Worm (Caenorhabditis elegans) whole organism, L2 larva: ENCODE data around the gene R08A2.9.

Source experiments
- C34F6.9 ChIP-seq: fragments of 150-350 bp; optimal IDR thresholded peaks from 2 replicates; lab custom pipeline; 2014; ENCODE audit warnings: missing biosample characterization, missing genetic modification characterization
- F13H6.1 ChIP-seq: sonication (generic microtip); optimal IDR thresholded peaks from 2 replicates; lab custom pipeline; 2016; ENCODE audit warnings: missing genetic modification characterization, missing compliant biosample characterization
- R02D3.7 ChIP-seq: fragments of 150-350 bp; optimal IDR thresholded peaks from 2 replicates; lab custom pipeline; 2014; ENCODE audit warnings: missing biosample characterization, missing genetic modification characterization
- Y55F3AM.14 ChIP-seq: fragments of 200-800 bp; sonication (Bioruptor generic); optimal IDR thresholded peaks from 2 replicates; lab custom pipeline; 2018; ENCODE audit warnings: mild to moderate bottlenecking, missing genetic modification characterization, missing compliant biosample characterization
- ZK546.5 ChIP-seq: sonication (generic microtip); optimal IDR thresholded peaks from 2 replicates; lab custom pipeline; 2017; ENCODE audit warnings: missing biosample characterization, missing genetic modification characterization
- alr-1 ChIP-seq: fragments of 150-350 bp; optimal IDR thresholded peaks from 2 replicates; lab custom pipeline; 2014; ENCODE audit warnings: missing biosample characterization, missing genetic modification characterization
- aly-2 ChIP-seq: fragments of 150-350 bp; optimal IDR thresholded peaks from 2 replicates; lab custom pipeline; 2014; ENCODE audit warnings: missing biosample characterization, missing genetic modification characterization
- ama-1 ChIP-seq: fragments of 150-350 bp; optimal IDR thresholded peaks from 2 replicates; lab custom pipeline; 2018; ENCODE audit warnings: inconsistent platforms
- blmp-1 ChIP-seq: sonication (generic microtip); optimal IDR thresholded peaks from 2 replicates; lab custom pipeline; 2017; ENCODE audit warnings: missing genetic modification characterization, mild to moderate bottlenecking, missing compliant biosample characterization, antibody characterized with exemption, moderate library complexity; ENCODE audit not compliant: insufficient read depth
- ceh-16 ChIP-seq: fragments of 150-350 bp; optimal IDR thresholded peaks from 2 replicates; lab custom pipeline; 2014; ENCODE audit warnings: missing biosample characterization, missing genetic modification characterization
- crh-2 ChIP-seq: sonication (generic microtip); optimal IDR thresholded peaks from 2 replicates; lab custom pipeline; 2017; ENCODE audit warnings: missing biosample characterization, missing genetic modification characterization
- dmd-4 ChIP-seq: sonication (generic microtip); optimal IDR thresholded peaks from 2 replicates; lab custom pipeline; 2017; ENCODE audit warnings: missing biosample characterization, missing genetic modification characterization
- egl-27 ChIP-seq: sonication (generic microtip); optimal IDR thresholded peaks from 3 replicates; lab custom pipeline; 2017; ENCODE audit warnings: missing biosample characterization, missing genetic modification reagents, missing genetic modification characterization
- elt-1 ChIP-seq: fragments of 150-350 bp; optimal IDR thresholded peaks from 2 replicates; lab custom pipeline; 2014; ENCODE audit warnings: missing biosample characterization, missing genetic modification characterization
- elt-3 ChIP-seq: sonication (generic microtip); optimal IDR thresholded peaks from 2 replicates; lab custom pipeline; 2017; ENCODE audit warnings: missing biosample characterization, missing genetic modification characterization
- fos-1 ChIP-seq: fragments of 150-350 bp; optimal IDR thresholded peaks from 2 replicates; lab custom pipeline; 2014; ENCODE audit warnings: missing biosample characterization, missing genetic modification characterization
- gmeb-1 ChIP-seq: fragments of 150-350 bp; optimal IDR thresholded peaks from 2 replicates; lab custom pipeline; 2014; ENCODE audit warnings: missing biosample characterization, missing genetic modification characterization
- lin-11 ChIP-seq: fragments of 150-350 bp; sonication (generic microtip); optimal IDR thresholded peaks from 2 replicates; lab custom pipeline; 2014; ENCODE audit warnings: missing biosample characterization, missing genetic modification characterization, inconsistent platforms, mixed read lengths
- lin-13 ChIP-seq: fragments of 150-350 bp; optimal IDR thresholded peaks from 2 replicates; lab custom pipeline; 2014; ENCODE audit warnings: missing biosample characterization, missing genetic modification reagents, missing genetic modification characterization
- lin-39 ChIP-seq: fragments of 150-350 bp; optimal IDR thresholded peaks from 2 replicates; lab custom pipeline; 2014; ENCODE audit warnings: missing biosample characterization, missing genetic modification reagents, missing genetic modification characterization
- lsy-2 ChIP-seq, 2 experiments: fragments of 150-350 bp in 1 of 2; sonication (generic microtip) in 1 of 2; optimal IDR thresholded peaks; 2 replicates each; lab custom pipeline; 2014 to 2017; ENCODE audit warnings: missing biosample characterization in 2 of 2, missing genetic modification characterization in 2 of 2
- mab-5 ChIP-seq: fragments of 150-350 bp; optimal IDR thresholded peaks from 2 replicates; lab custom pipeline; 2014; ENCODE audit warnings: missing biosample characterization, missing genetic modification characterization
- mbf-1 ChIP-seq: sonication (generic microtip); optimal IDR thresholded peaks from 2 replicates; lab custom pipeline; 2017; ENCODE audit warnings: missing biosample characterization, missing genetic modification characterization
- mdl-1 ChIP-seq, 2 experiments: fragments of 150-350 bp in 1 of 2; sonication (generic microtip) in 1 of 2; optimal IDR thresholded peaks; 2 replicates each; lab custom pipeline; 2017; ENCODE audit warnings: missing biosample characterization in 2 of 2, missing genetic modification characterization in 2 of 2
- nhr-10 ChIP-seq: sonication (generic microtip); optimal IDR thresholded peaks from 2 replicates; lab custom pipeline; 2017; ENCODE audit warnings: missing biosample characterization, missing genetic modification characterization
- nhr-11 ChIP-seq: fragments of 150-350 bp; optimal IDR thresholded peaks from 2 replicates; lab custom pipeline; 2014; ENCODE audit warnings: missing biosample characterization, missing genetic modification characterization
- nhr-129 ChIP-seq: fragments of 150-350 bp; optimal IDR thresholded peaks from 2 replicates; lab custom pipeline; 2014; ENCODE audit warnings: missing biosample characterization, missing genetic modification characterization
- nhr-21 ChIP-seq: fragments of 150-350 bp; optimal IDR thresholded peaks from 2 replicates; lab custom pipeline; 2014; ENCODE audit warnings: missing biosample characterization, missing genetic modification characterization
- nhr-23 ChIP-seq: fragments of 150-350 bp; optimal IDR thresholded peaks from 2 replicates; lab custom pipeline; 2014; ENCODE audit warnings: missing biosample characterization, missing genetic modification reagents, missing genetic modification characterization
- nhr-237 ChIP-seq: fragments of 150-350 bp; optimal IDR thresholded peaks from 2 replicates; lab custom pipeline; 2014; ENCODE audit warnings: missing biosample characterization, missing genetic modification characterization
- nhr-25 ChIP-seq: fragments of 150-350 bp; sonication (generic microtip); optimal IDR thresholded peaks from 3 replicates; lab custom pipeline; 2014; ENCODE audit warnings: missing biosample characterization, missing genetic modification characterization
- nhr-6 ChIP-seq: fragments of 150-350 bp; optimal IDR thresholded peaks from 2 replicates; lab custom pipeline; 2014; ENCODE audit warnings: missing biosample characterization, missing genetic modification characterization
- nhr-77 ChIP-seq: fragments of 150-350 bp; optimal IDR thresholded peaks from 2 replicates; lab custom pipeline; 2014; ENCODE audit warnings: missing biosample characterization, missing genetic modification characterization
- sem-4 ChIP-seq: fragments of 150-350 bp; optimal IDR thresholded peaks from 2 replicates; lab custom pipeline; 2014; ENCODE audit warnings: missing biosample characterization, missing genetic modification reagents, missing genetic modification characterization
- skn-1 ChIP-seq: sonication (generic microtip); optimal IDR thresholded peaks from 2 replicates; lab custom pipeline; 2017; ENCODE audit warnings: missing biosample characterization, missing genetic modification characterization
- sma-3 ChIP-seq: sonication (generic microtip); optimal IDR thresholded peaks from 2 replicates; lab custom pipeline; 2016; ENCODE audit warnings: missing genetic modification reagents, missing genetic modification characterization, missing compliant biosample characterization
- sma-9 ChIP-seq, 2 experiments: fragments of 150-350 bp in 1 of 2; sonication (generic microtip) in 1 of 2; optimal IDR thresholded peaks; 2 replicates each; lab custom pipeline; 2014 to 2016; ENCODE audit warnings: missing genetic modification characterization in 2 of 2, mild to moderate bottlenecking in 1 of 2, missing biosample characterization in 1 of 2, missing compliant biosample characterization in 1 of 2, missing genetic modification reagents in 1 of 2, moderate library complexity in 1 of 2
- snpc-4 ChIP-seq: fragments of 150-350 bp; optimal IDR thresholded peaks from 2 replicates; lab custom pipeline; 2014; ENCODE audit warnings: missing biosample characterization, missing genetic modification characterization
- unc-39 ChIP-seq: fragments of 150-350 bp; optimal IDR thresholded peaks from 2 replicates; lab custom pipeline; 2014; ENCODE audit warnings: missing biosample characterization, missing genetic modification characterization
- unc-55 ChIP-seq: fragments of 150-350 bp; sonication (generic microtip); optimal IDR thresholded peaks from 3 replicates; lab custom pipeline; 2014; ENCODE audit warnings: missing biosample characterization, missing genetic modification reagents, missing genetic modification characterization
- unc-62 ChIP-seq: fragments of 150-350 bp; optimal IDR thresholded peaks from 2 replicates; lab custom pipeline; 2014; ENCODE audit warnings: missing biosample characterization, missing genetic modification reagents, missing genetic modification characterization
- zag-1 ChIP-seq: fragments of 150-350 bp; optimal IDR thresholded peaks from 2 replicates; lab custom pipeline; 2014; ENCODE audit warnings: missing biosample characterization, missing genetic modification characterization
- ztf-1 ChIP-seq: fragments of 200-800 bp; sonication (Bioruptor generic); conservative IDR thresholded peaks from 2 replicates; pipeline ENCODE4 v1.3.6; 2022; ENCODE audit warnings: missing genetic modification characterization, missing compliant biosample characterization
- ztf-11 ChIP-seq: sonication (generic microtip); optimal IDR thresholded peaks from 2 replicates; lab custom pipeline; 2017; ENCODE audit warnings: missing biosample characterization, missing genetic modification characterization
- ztf-4 ChIP-seq: fragments of 150-350 bp; optimal IDR thresholded peaks from 2 replicates; lab custom pipeline; 2014; ENCODE audit warnings: missing biosample characterization, missing genetic modification characterization

R08A2.9 gene

DNA sequence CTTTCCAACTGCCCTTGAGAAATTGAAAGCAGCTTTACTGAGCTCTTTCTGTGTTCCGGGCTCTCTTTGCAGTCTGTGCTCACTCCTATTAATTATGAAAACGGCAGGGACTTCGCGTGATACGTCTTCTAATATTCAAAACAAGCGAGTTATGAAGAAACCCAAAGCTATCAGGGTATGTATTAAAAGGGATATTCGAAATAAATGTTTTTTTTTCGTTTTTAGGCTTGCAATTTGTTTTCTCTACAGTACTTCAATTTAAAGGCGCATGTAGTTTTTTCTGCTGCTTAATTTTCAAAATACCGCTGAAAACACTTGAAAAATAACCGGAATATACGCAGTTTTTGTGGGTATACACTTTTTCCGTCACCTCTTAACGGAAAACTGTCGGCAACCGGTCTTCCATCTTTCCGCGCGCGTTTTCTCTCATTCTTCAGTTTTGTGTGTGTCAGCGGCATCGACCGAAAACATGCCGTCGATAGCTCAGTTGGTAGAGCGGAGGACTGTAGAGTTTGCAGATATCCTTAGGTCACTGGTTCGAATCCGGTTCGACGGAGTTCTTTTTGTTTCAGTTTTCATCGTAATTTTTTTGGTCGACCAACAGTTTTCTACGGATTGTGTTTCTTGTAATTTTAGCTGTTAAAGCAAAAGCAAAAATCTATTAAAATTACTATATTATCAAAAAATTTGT lies 18.9 kb upstream of the R08A2.9 start, which contains the start of gene gasr-8:
gasr-8 (plus strand) TSS at position 51 of the 691 bp plus-strand sequence.
- TF ChIP-seq nhr-10 (no peak), ztf-11 (tag; lab: Kevin White, UChicago) (no peak), snpc-4 (no peak), unc-55 (GFP tag; lab: Kevin White, UChicago) (no peak), unc-62 (no peak), nhr-237 (tag; lab: Kevin White, UChicago) (no peak), skn-1 (no peak), egl-27 (tag; lab: Kevin White, UChicago) (no peak), sma-9 (GFP tag; optimal IDR thresholded peaks at IDR 0.05; lab: Kevin White, UChicago) (no peak), sma-9 (tag; optimal IDR thresholded peaks at IDR 0.05; lab: Kevin White, UChicago) (no peak)

DNA sequence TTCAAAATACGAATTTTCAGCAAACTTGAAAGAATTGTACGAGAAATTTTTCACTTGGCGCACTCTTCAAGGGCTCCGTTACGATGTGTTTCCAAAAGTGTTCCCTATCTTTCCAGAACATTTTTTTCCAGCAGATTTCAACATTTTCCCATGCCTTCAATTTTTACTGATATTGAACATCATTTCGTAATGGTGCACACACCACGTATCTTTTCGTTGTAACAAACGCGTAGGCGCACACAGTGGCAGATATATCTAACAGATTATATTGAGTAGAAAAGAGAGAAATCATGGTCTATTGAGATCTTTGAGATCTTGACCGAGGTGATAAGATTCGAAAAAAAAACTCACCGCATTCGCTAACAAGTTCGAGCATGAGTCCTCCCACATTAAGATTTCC lies 12.3 kb upstream of the R08A2.9 start:
- TF ChIP-seq crh-2 (tag; lab: Kevin White, UChicago) (no peak), ZK546.5 (tag; lab: Kevin White, UChicago) (no peak), lin-11 (tag; lab: Kevin White, UChicago) (no peak), fos-1 (tag; lab: Kevin White, UChicago) (no peak), Y55F3AM.14 (no peak), elt-3 (tag; lab: Kevin White, UChicago) (no peak), dmd-4 (tag; lab: Kevin White, UChicago) (no peak), C34F6.9 (tag; lab: Kevin White, UChicago) (no peak), ama-1 (no peak), sma-3 (GFP tag; lab: Kevin White, UChicago) (no peak)
- TF ChIP-seq, all 48 proteins: peak for 0

DNA sequence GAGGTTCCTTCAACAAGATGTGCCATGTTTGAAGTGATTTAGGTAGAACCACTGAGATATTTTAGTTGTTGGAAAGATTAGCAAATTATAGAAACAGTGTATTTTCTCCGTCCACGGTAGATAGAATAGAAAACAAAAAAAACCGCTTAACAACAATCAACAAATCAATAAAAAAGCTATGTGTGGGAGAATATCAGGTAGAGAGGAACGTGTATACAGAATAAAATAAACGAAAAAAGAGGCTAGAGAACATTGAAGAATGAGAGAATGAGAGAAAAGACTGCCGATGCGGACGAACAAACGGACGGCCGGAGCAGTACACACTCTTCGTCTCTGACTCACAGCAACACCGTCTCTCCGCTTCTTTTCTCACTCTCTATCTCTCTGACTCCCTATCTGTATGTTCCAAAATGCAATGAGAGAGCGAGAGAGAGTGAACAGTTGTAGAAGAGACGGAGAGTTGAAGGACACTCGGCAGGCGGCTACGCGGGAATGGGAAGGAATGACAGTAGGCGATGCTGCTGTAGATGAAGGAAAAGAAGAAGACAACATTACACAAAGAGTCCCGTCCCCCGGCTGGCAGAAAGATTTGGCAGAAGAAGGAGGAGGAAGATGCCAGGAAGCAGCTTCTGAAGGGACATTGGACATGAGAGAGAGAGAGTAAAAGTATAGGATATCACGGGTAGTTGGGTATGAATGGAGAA lies 11.3 kb upstream of the R08A2.9 start, which contains the start of gene unc-112:
unc-112 (minus strand) TSS at position 51 of the 704 bp plus-strand sequence.
- peak; percentile 42 for TF ChIP-seq sma-3 (GFP tag; lab: Kevin White, UChicago)
- TF ChIP-seq nhr-10: no peak
- no peak for TF ChIP-seq aly-2 (tag; lab: Kevin White, UChicago)
- TF ChIP-seq lin-11 (tag; lab: Kevin White, UChicago): no peak
- no peak for TF ChIP-seq nhr-77 (tag; lab: Kevin White, UChicago)
- peak; percentile 17 for TF ChIP-seq egl-27 (tag; lab: Kevin White, UChicago)
- TF ChIP-seq zag-1: peak; percentile 52
- peak; percentile 56 for TF ChIP-seq crh-2 (tag; lab: Kevin White, UChicago)
- peak; percentile 8 for TF ChIP-seq mab-5 (tag; lab: Kevin White, UChicago)
- no peak for TF ChIP-seq skn-1
- TF ChIP-seq mbf-1 (tag; lab: Kevin White, UChicago): no peak
- no peak for TF ChIP-seq R02D3.7 (tag; lab: Kevin White, UChicago)
- no peak for TF ChIP-seq dmd-4 (tag; lab: Kevin White, UChicago)
- peak; percentile 91 for TF ChIP-seq unc-55 (GFP tag; lab: Kevin White, UChicago)
- TF ChIP-seq fos-1 (tag; lab: Kevin White, UChicago): peak; percentile 99
- TF ChIP-seq F13H6.1 (tag; lab: Kevin White, UChicago): peak; percentile 92
- peak; percentile 72 for TF ChIP-seq lin-13 (GFP tag; lab: Kevin White, UChicago)
- TF ChIP-seq ztf-1 (GFP tag; lab: Robert Waterston, UW): no peak
- TF ChIP-seq lin-39 (tag; lab: Kevin White, UChicago): peak; percentile 50
- TF ChIP-seq nhr-11 (tag; lab: Kevin White, UChicago): no peak
- peak; percentile 92 for TF ChIP-seq nhr-129 (tag; lab: Kevin White, UChicago)
- peak in 1 of 2 experiments; percentile 47 for TF ChIP-seq mdl-1 (tag; optimal IDR thresholded peaks at IDR 0.05; lab: Kevin White, UChicago)
- no peak for TF ChIP-seq ZK546.5 (tag; lab: Kevin White, UChicago)
- no peak for TF ChIP-seq elt-1 (tag; lab: Kevin White, UChicago)
- no peak for TF ChIP-seq alr-1 (tag; lab: Kevin White, UChicago)
- TF ChIP-seq blmp-1: no peak
- TF ChIP-seq C34F6.9 (tag; lab: Kevin White, UChicago): peak; percentile 86
- TF ChIP-seq elt-3 (tag; lab: Kevin White, UChicago): no peak
- no peak for TF ChIP-seq unc-62
- TF ChIP-seq nhr-21 (tag; lab: Kevin White, UChicago): no peak
- no peak for TF ChIP-seq nhr-237 (tag; lab: Kevin White, UChicago)
- TF ChIP-seq lsy-2 (tag; optimal IDR thresholded peaks at IDR 0.05; lab: Kevin White, UChicago): peak in 1 of 2 experiments; percentile 77
- no peak for TF ChIP-seq nhr-23 (tag; lab: Kevin White, UChicago)
- peak; percentile 78 for TF ChIP-seq sem-4 (tag; lab: Kevin White, UChicago)
- peak; percentile 5 for TF ChIP-seq gmeb-1 (tag; lab: Kevin White, UChicago)
- peak; percentile 71 for TF ChIP-seq nhr-25 (tag; lab: Kevin White, UChicago)
- peak; percentile 72 for TF ChIP-seq ztf-4
- peak; percentile 84 for TF ChIP-seq sma-9 (GFP tag; optimal IDR thresholded peaks at IDR 0.05; lab: Kevin White, UChicago)
- TF ChIP-seq sma-9 (tag; optimal IDR thresholded peaks at IDR 0.05; lab: Kevin White, UChicago): no peak
- no peak for TF ChIP-seq ceh-16 (tag; lab: Kevin White, UChicago)
- TF ChIP-seq nhr-6 (tag; lab: Kevin White, UChicago): no peak
- TF ChIP-seq unc-39 (tag; lab: Kevin White, UChicago): no peak
- TF ChIP-seq snpc-4: no peak
